Worm (Caenorhabditis elegans) whole organism, midembryonic: Measurements from ENCODE around the gene F35G12.12.

Source experiments
- T22C8.4 ChIP-seq: fragments of 200-800 bp; sonication (Bioruptor generic); IDR thresholded peaks from 2 replicates; pipeline ENCODE4 v1.3.6; 2022; ENCODE audit warnings: missing genetic modification characterization, missing compliant biosample characterization
- cog-1 ChIP-seq: sonication (generic microtip); optimal IDR thresholded peaks from 2 replicates; lab custom pipeline; 2016; ENCODE audit warnings: missing genetic modification characterization, missing compliant biosample characterization
- flt-1 ChIP-seq: fragments of 200-800 bp; sonication (Bioruptor generic); IDR thresholded peaks from 2 replicates; pipeline ENCODE4 v1.3.6; 2022; ENCODE audit warnings: missing genetic modification characterization, missing compliant biosample characterization
- klf-2 ChIP-seq: fragments of 200-800 bp; sonication (Bioruptor generic); conservative IDR thresholded peaks from 2 replicates; pipeline ENCODE4 v1.3.6; 2022; ENCODE audit warnings: missing genetic modification reagents, missing genetic modification characterization, missing compliant biosample characterization
- med-1 ChIP-seq: sonication (generic microtip); optimal IDR thresholded peaks from 2 replicates; lab custom pipeline; 2017; ENCODE audit warnings: missing genetic modification characterization, mild to moderate bottlenecking, missing compliant biosample characterization, antibody characterized with exemption, missing genetic modification reagents; ENCODE audit not compliant: insufficient read depth
- ref-1 ChIP-seq: fragments of 200-800 bp; sonication (Bioruptor generic); conservative IDR thresholded peaks from 2 replicates; pipeline ENCODE4 v1.3.6; 2022; ENCODE audit warnings: missing genetic modification reagents, missing genetic modification characterization, missing compliant biosample characterization
- tab-1 ChIP-seq: fragments of 200-800 bp; sonication (Bioruptor generic); IDR thresholded peaks from 2 replicates; pipeline ENCODE4 v1.3.6; 2022; ENCODE audit warnings: missing genetic modification characterization, missing compliant biosample characterization
- ztf-23 ChIP-seq: fragments of 200-800 bp; sonication (Bioruptor generic); IDR thresholded peaks from 2 replicates; pipeline ENCODE4 v1.3.6; 2022; ENCODE audit warnings: missing genetic modification reagents, missing genetic modification characterization, missing compliant biosample characterization
- ztf-29 ChIP-seq: fragments of 200-800 bp; sonication (Bioruptor generic); IDR thresholded peaks from 2 replicates; pipeline ENCODE4 v1.3.6; 2022; ENCODE audit warnings: missing genetic modification reagents, missing genetic modification characterization, missing compliant biosample characterization

Gene F35G12.12

ce11 chrIII:4560393-4560890 lies 21.2 kb upstream of the F35G12.12 start:
- TF ChIP-seq ztf-29 (GFP tag; lab: Robert Waterston, UW) (no peak), T22C8.4 (GFP tag; lab: Robert Waterston, UW) (no peak), cog-1 (tag; lab: Kevin White, UChicago) (peak; percentile 16), med-1 (GFP tag; lab: Kevin White, UChicago) (no peak), tab-1 (GFP tag; lab: Robert Waterston, UW) (no peak), ztf-23 (no peak), ref-1 (no peak), klf-2 (no peak), flt-1 (no peak)

ce11 chrIII:4561286-4561685 lies 20.3 kb upstream of the F35G12.12 start:
- no peak for TF ChIP-seq ref-1

DNA sequence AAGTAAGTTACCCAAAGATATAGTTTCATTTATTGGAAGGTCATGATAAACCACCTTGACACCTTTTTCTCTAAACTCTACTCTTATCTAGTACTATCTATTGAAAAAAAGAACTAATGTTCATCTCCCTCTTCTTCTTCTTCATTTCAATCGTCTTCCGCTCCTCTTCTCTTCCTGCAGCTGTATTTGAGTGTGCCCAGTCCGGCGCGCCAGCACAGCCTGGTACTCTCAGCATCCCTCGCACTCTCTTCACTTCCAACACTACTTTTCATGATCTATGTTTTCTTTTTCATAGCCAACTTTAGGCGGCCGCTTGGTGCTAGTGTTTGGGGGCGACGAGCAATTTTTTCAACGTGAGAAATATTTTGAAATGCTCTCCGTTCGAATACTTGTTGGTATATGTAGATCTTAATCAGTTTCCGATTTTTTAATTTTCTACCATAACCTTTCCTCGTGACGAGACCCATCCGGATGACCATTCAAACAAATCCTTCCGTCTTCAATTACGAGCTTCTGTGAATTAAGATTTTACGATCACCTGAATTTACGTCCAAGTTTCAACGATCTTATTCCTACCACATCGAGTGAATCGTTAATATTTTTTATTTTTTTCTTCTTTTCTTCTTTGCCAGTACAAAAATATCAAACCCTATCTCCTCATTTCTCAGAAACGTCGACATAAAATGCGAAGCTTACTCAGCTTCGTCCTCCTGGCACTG lies 19.4 kb upstream of the F35G12.12 start, which contains the start of gene pan-1:
TSS of gene pan-1 (plus strand) at position 669 of the 719 bp plus-strand sequence.
- TF ChIP-seq ztf-29 (GFP tag; lab: Robert Waterston, UW), result no peak
- TF ChIP-seq med-1 (GFP tag; lab: Kevin White, UChicago), result no peak
- TF ChIP-seq cog-1 (tag; lab: Kevin White, UChicago), result no peak
- TF ChIP-seq klf-2, result no peak
- no peak for TF ChIP-seq ztf-23
- no peak for TF ChIP-seq T22C8.4 (GFP tag; lab: Robert Waterston, UW)
- TF ChIP-seq flt-1, result no peak
- TF ChIP-seq tab-1 (GFP tag; lab: Robert Waterston, UW), result no peak
- TF ChIP-seq ref-1, result no peak

- TF ChIP-seq ztf-23 (no peak), klf-2 (no peak), ztf-29 (GFP tag; lab: Robert Waterston, UW) (no peak), med-1 (GFP tag; lab: Kevin White, UChicago) (no peak), ref-1 (no peak), tab-1 (GFP tag; lab: Robert Waterston, UW) (no peak), cog-1 (tag; lab: Kevin White, UChicago) (no peak), T22C8.4 (GFP tag; lab: Robert Waterston, UW) (no peak), flt-1 (no peak)
These were observed 13.6 kb upstream of the F35G12.12 start, which contains the start of gene mlcd-1 for ce11 chrIII:4568030-4568429. TSS of gene mlcd-1 (minus strand) at chrIII:4568130.

DNA sequence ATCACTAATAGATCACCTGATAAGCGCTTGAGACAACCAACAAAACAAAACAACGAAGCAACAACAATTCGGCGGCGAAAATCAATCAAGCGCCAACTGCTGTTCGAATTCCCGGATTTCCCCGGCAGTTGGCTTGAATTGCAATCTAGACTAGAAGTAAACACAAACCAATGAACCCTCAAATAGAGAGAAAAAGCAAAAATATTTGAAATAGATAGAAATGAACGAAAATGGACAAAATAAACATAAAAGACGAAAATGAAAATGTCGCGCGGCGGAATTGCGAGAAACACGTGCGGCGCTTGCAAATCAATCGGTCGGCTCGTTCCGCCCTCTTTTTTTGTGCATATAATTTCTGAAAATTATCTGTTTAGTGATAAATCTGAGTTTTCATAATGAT lies 13.1 kb upstream of the F35G12.12 start, which contains the start of gene idhg-1:
TSS of gene idhg-1 (plus strand) at position 343 of the 400 bp plus-strand sequence.
- TF ChIP-seq ref-1, result peak; percentile 97
- peak; percentile 96 for TF ChIP-seq ztf-29 (GFP tag; lab: Robert Waterston, UW)
- TF ChIP-seq T22C8.4 (GFP tag; lab: Robert Waterston, UW), result peak; percentile 92
- peak; percentile 98 for TF ChIP-seq flt-1
- TF ChIP-seq ztf-23, result peak; percentile 98
- TF ChIP-seq cog-1 (tag; lab: Kevin White, UChicago), result peak; percentile 89
- peak; percentile 99 for TF ChIP-seq tab-1 (GFP tag; lab: Robert Waterston, UW)
- TF ChIP-seq klf-2, result peak; percentile 97
- TF ChIP-seq med-1 (GFP tag; lab: Kevin White, UChicago), result peak; percentile 100

ce11 chrIII:4578385-4578903 lies 3.2 kb upstream of the F35G12.12 start, which contains the start of the genes sel-5 and wdr-48:
TSS of gene sel-5 (minus strand) at chrIII:4578437.
TSS of gene wdr-48 (plus strand) at chrIII:4578853.
- TF ChIP-seq tab-1 (GFP tag; lab: Robert Waterston, UW) (no peak), med-1 (GFP tag; lab: Kevin White, UChicago) (peak; percentile 5), flt-1 (no peak), cog-1 (tag; lab: Kevin White, UChicago) (peak; percentile 12)

DNA sequence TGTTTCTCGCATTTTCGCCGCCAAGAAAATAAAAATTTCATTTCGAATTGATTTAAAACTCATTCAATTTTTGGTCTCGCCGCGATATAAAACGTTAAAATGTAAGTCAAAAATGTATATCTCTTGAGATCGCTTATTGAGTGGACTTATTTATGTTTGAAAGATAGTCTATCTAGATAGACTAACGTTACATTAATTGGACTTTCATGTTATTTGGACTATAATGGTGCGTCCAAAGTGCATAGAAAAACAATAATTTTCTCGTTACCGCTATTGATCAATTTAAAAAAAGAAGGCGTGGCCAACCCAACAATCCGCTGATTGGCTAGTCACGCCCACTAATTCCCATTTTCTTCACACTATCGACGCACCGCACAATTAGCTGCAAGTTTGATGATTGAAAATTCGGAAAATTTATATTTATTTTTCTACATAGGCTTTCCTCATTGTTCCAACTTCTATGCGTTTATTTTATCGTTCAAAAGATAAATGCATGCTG lies 2.5 kb downstream of the F35G12.12 start, which contains the start of gene F35G12.5:
TSS of gene F35G12.5 (plus strand) at position 51 of the 499 bp plus-strand sequence.
- no peak for TF ChIP-seq klf-2
- no peak for TF ChIP-seq cog-1 (tag; lab: Kevin White, UChicago)
- TF ChIP-seq flt-1, result no peak
- no peak for TF ChIP-seq ztf-29 (GFP tag; lab: Robert Waterston, UW)
- no peak for TF ChIP-seq ztf-23
- TF ChIP-seq med-1 (GFP tag; lab: Kevin White, UChicago), result no peak
- no peak for TF ChIP-seq ref-1
- TF ChIP-seq T22C8.4 (GFP tag; lab: Robert Waterston, UW), result no peak
- TF ChIP-seq tab-1 (GFP tag; lab: Robert Waterston, UW), result no peak

DNA sequence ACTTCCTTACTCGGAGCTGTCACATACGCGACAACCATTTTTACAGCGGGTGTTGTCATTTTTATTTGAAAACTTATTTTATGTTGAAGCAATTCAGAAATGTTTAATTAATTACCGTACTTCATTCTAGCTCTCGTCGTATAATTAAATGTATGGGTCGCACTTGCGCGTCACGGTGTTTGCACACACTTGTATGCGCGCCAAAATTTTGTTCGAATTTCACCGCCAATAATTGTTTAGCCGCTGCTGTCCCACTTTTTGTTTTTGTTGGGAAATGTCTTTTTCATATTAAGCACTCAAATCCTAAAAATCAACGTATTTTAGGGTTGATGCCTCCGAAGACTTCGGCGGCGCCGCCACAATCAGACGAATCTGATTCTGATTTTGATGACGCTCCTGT lies 5.6 kb downstream of the F35G12.12 start, which contains the start of the genes F35G12.7 and smc-4:
TSS of gene F35G12.7 (minus strand) at position 154 of the 400 bp plus-strand sequence.
TSS of gene smc-4 (plus strand) at position 325 of the 400 bp plus-strand sequence.
- 0 out of 2 replicates have a peak, but pooled peaks have one; percentile 20 for TF ChIP-seq T22C8.4 (GFP tag; lab: Robert Waterston, UW)
- no peak for TF ChIP-seq cog-1 (tag; lab: Kevin White, UChicago)
- TF ChIP-seq flt-1, result no peak; the same call in 1 of the 2 replicates
- peak; percentile 34; the same call in 1 of the 2 replicates for TF ChIP-seq ztf-23
- no peak for TF ChIP-seq tab-1 (GFP tag; lab: Robert Waterston, UW)
- TF ChIP-seq klf-2, result no peak
- TF ChIP-seq med-1 (GFP tag; lab: Kevin White, UChicago), result no peak
- TF ChIP-seq ztf-29 (GFP tag; lab: Robert Waterston, UW), result no peak
- no peak for TF ChIP-seq ref-1

DNA sequence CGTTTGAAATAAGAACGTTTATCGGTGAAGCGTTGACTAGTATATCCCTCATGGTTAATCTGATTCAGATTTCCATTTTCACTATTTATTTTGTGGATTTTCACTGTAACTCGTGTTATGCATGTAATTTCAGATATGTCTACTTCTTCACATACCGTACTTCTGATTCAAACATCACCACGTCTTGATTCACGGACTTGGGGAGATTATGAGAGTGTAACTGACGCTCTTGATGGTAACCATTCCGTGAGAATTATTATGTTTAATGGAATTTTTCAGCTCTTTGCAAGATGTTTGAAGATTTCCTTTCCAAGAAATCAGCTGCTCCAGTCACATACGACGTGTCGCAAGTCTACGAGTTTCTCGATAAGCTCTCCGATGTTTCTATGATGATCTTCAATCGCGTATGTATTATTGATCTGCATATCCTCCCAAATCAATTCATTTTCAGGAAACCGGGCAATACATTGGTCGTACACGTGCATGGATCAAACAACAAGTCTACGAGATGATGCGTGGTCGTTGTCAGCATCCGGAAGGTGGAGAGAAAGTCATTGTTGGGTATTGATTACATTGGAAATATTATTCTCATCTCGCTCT lies 11.6 kb downstream of the F35G12.12 start, which contains the start of gene erh-2:
TSS of gene erh-2 (plus strand) at position 134 of the 600 bp plus-strand sequence.
- TF ChIP-seq T22C8.4 (GFP tag; lab: Robert Waterston, UW) (no peak), ztf-23 (no peak), ref-1 (no peak), cog-1 (tag; lab: Kevin White, UChicago) (no peak), med-1 (GFP tag; lab: Kevin White, UChicago) (no peak), tab-1 (GFP tag; lab: Robert Waterston, UW) (no peak), flt-1 (no peak), ztf-29 (GFP tag; lab: Robert Waterston, UW) (no peak), klf-2 (no peak)
